Fruit fly (Drosophila melanogaster) S2 (cell line): ENCODE measurements around the gene CG34451.

Source experiments
- CG8478 ChIP-seq: fragments of >200 bp; optimal IDR thresholded peaks from 2 replicates; lab custom pipeline; 2018
- CTCF ChIP-seq, 2 experiments: fragments of >200 bp; optimal IDR thresholded peaks; 2 replicates each; lab custom pipeline; 2018

DNA sequence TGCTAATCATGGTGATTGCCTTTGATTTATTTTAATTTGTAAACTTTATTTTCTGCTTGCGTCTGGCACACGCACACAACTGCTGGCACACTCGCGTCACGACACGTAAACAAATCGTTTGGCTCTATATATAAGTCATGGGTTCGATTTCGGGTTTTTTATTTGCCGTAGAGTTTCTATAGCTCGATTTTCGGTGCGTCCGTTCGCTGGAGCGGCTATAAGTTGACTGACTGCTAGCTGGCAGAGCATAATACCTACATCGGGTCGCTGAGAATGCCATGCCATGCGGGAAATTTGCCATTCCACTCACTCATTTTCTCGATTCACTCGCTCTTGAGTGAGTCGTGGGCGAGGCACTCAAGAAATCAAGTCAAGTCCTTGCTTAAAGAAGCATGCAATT lies 36.3 kb upstream of the CG34451 start, which contains the start of gene comm:
- TF ChIP-seq CG8478 (lab: Kevin White, UChicago) (no peak), CTCF (optimal IDR thresholded peaks at IDR 0.05; lab: Kevin White, UChicago) (no peak)
